Worm (Caenorhabditis elegans) whole organism, L2 larva: ENCODE data around the gene C52G5.3.
A peak's percentile ranks its signal among the peaks of the same experiment; 100 is the strongest.

Experiments used
- C34F6.9 ChIP-seq: fragments of 150-350 bp; optimal IDR thresholded peaks from 2 replicates; lab custom pipeline; 2014; ENCODE audit warnings: missing biosample characterization, missing genetic modification characterization
- F13H6.1 ChIP-seq: sonication (generic microtip); optimal IDR thresholded peaks from 2 replicates; lab custom pipeline; 2016; ENCODE audit warnings: missing genetic modification characterization, missing compliant biosample characterization
- R02D3.7 ChIP-seq: fragments of 150-350 bp; optimal IDR thresholded peaks from 2 replicates; lab custom pipeline; 2014; ENCODE audit warnings: missing biosample characterization, missing genetic modification characterization
- Y55F3AM.14 ChIP-seq: fragments of 200-800 bp; sonication (Bioruptor generic); optimal IDR thresholded peaks from 2 replicates; lab custom pipeline; 2018; ENCODE audit warnings: mild to moderate bottlenecking, missing genetic modification characterization, missing compliant biosample characterization
- alr-1 ChIP-seq: fragments of 150-350 bp; optimal IDR thresholded peaks from 2 replicates; lab custom pipeline; 2014; ENCODE audit warnings: missing biosample characterization, missing genetic modification characterization
- aly-2 ChIP-seq: fragments of 150-350 bp; optimal IDR thresholded peaks from 2 replicates; lab custom pipeline; 2014; ENCODE audit warnings: missing biosample characterization, missing genetic modification characterization
- blmp-1 ChIP-seq: sonication (generic microtip); optimal IDR thresholded peaks from 2 replicates; lab custom pipeline; 2017; ENCODE audit warnings: missing genetic modification characterization, mild to moderate bottlenecking, missing compliant biosample characterization, antibody characterized with exemption, moderate library complexity; ENCODE audit not compliant: insufficient read depth
- crh-2 ChIP-seq: sonication (generic microtip); optimal IDR thresholded peaks from 2 replicates; lab custom pipeline; 2017; ENCODE audit warnings: missing biosample characterization, missing genetic modification characterization
- egl-27 ChIP-seq: sonication (generic microtip); optimal IDR thresholded peaks from 3 replicates; lab custom pipeline; 2017; ENCODE audit warnings: missing biosample characterization, missing genetic modification reagents, missing genetic modification characterization
- elt-1 ChIP-seq: fragments of 150-350 bp; optimal IDR thresholded peaks from 2 replicates; lab custom pipeline; 2014; ENCODE audit warnings: missing biosample characterization, missing genetic modification characterization
- elt-3 ChIP-seq: sonication (generic microtip); optimal IDR thresholded peaks from 2 replicates; lab custom pipeline; 2017; ENCODE audit warnings: missing biosample characterization, missing genetic modification characterization
- lin-11 ChIP-seq: fragments of 150-350 bp; sonication (generic microtip); optimal IDR thresholded peaks from 2 replicates; lab custom pipeline; 2014; ENCODE audit warnings: missing biosample characterization, missing genetic modification characterization, inconsistent platforms, mixed read lengths
- lin-13 ChIP-seq: fragments of 150-350 bp; optimal IDR thresholded peaks from 2 replicates; lab custom pipeline; 2014; ENCODE audit warnings: missing biosample characterization, missing genetic modification reagents, missing genetic modification characterization
- mab-5 ChIP-seq: fragments of 150-350 bp; optimal IDR thresholded peaks from 2 replicates; lab custom pipeline; 2014; ENCODE audit warnings: missing biosample characterization, missing genetic modification characterization
- mbf-1 ChIP-seq: sonication (generic microtip); optimal IDR thresholded peaks from 2 replicates; lab custom pipeline; 2017; ENCODE audit warnings: missing biosample characterization, missing genetic modification characterization
- mdl-1 ChIP-seq, 2 experiments: fragments of 150-350 bp in 1 of 2; sonication (generic microtip) in 1 of 2; optimal IDR thresholded peaks; 2 replicates each; lab custom pipeline; 2017; ENCODE audit warnings: missing biosample characterization in 2 of 2, missing genetic modification characterization in 2 of 2
- nhr-10 ChIP-seq: sonication (generic microtip); optimal IDR thresholded peaks from 2 replicates; lab custom pipeline; 2017; ENCODE audit warnings: missing biosample characterization, missing genetic modification characterization
- nhr-12 ChIP-seq: fragments of 150-350 bp; optimal IDR thresholded peaks from 2 replicates; lab custom pipeline; 2014; ENCODE audit warnings: missing biosample characterization, missing genetic modification characterization
- nhr-129 ChIP-seq: fragments of 150-350 bp; optimal IDR thresholded peaks from 2 replicates; lab custom pipeline; 2014; ENCODE audit warnings: missing biosample characterization, missing genetic modification characterization
- nhr-21 ChIP-seq: fragments of 150-350 bp; optimal IDR thresholded peaks from 2 replicates; lab custom pipeline; 2014; ENCODE audit warnings: missing biosample characterization, missing genetic modification characterization
- nhr-23 ChIP-seq: fragments of 150-350 bp; optimal IDR thresholded peaks from 2 replicates; lab custom pipeline; 2014; ENCODE audit warnings: missing biosample characterization, missing genetic modification reagents, missing genetic modification characterization
- nhr-237 ChIP-seq: fragments of 150-350 bp; optimal IDR thresholded peaks from 2 replicates; lab custom pipeline; 2014; ENCODE audit warnings: missing biosample characterization, missing genetic modification characterization
- nhr-25 ChIP-seq: fragments of 150-350 bp; sonication (generic microtip); optimal IDR thresholded peaks from 3 replicates; lab custom pipeline; 2014; ENCODE audit warnings: missing biosample characterization, missing genetic modification characterization
- nhr-6 ChIP-seq: fragments of 150-350 bp; optimal IDR thresholded peaks from 2 replicates; lab custom pipeline; 2014; ENCODE audit warnings: missing biosample characterization, missing genetic modification characterization
- peb-1 ChIP-seq: fragments of 150-350 bp; optimal IDR thresholded peaks from 2 replicates; lab custom pipeline; 2014; ENCODE audit warnings: missing biosample characterization, missing genetic modification characterization
- sma-3 ChIP-seq: sonication (generic microtip); optimal IDR thresholded peaks from 2 replicates; lab custom pipeline; 2016; ENCODE audit warnings: missing genetic modification reagents, missing genetic modification characterization, missing compliant biosample characterization
- sma-9 ChIP-seq, 2 experiments: fragments of 150-350 bp in 1 of 2; sonication (generic microtip) in 1 of 2; optimal IDR thresholded peaks; 2 replicates each; lab custom pipeline; 2014 to 2016; ENCODE audit warnings: missing genetic modification characterization in 2 of 2, mild to moderate bottlenecking in 1 of 2, missing biosample characterization in 1 of 2, missing compliant biosample characterization in 1 of 2, missing genetic modification reagents in 1 of 2, moderate library complexity in 1 of 2
- unc-55 ChIP-seq: fragments of 150-350 bp; sonication (generic microtip); optimal IDR thresholded peaks from 3 replicates; lab custom pipeline; 2014; ENCODE audit warnings: missing biosample characterization, missing genetic modification reagents, missing genetic modification characterization
- zag-1 ChIP-seq: fragments of 150-350 bp; optimal IDR thresholded peaks from 2 replicates; lab custom pipeline; 2014; ENCODE audit warnings: missing biosample characterization, missing genetic modification characterization
- ztf-1 ChIP-seq: fragments of 200-800 bp; sonication (Bioruptor generic); conservative IDR thresholded peaks from 2 replicates; pipeline ENCODE4 v1.3.6; 2022; ENCODE audit warnings: missing genetic modification characterization, missing compliant biosample characterization
- ztf-11 ChIP-seq: sonication (generic microtip); optimal IDR thresholded peaks from 2 replicates; lab custom pipeline; 2017; ENCODE audit warnings: missing biosample characterization, missing genetic modification characterization
- ztf-4 ChIP-seq: fragments of 150-350 bp; optimal IDR thresholded peaks from 2 replicates; lab custom pipeline; 2014; ENCODE audit warnings: missing biosample characterization, missing genetic modification characterization

C52G5.3 gene

DNA sequence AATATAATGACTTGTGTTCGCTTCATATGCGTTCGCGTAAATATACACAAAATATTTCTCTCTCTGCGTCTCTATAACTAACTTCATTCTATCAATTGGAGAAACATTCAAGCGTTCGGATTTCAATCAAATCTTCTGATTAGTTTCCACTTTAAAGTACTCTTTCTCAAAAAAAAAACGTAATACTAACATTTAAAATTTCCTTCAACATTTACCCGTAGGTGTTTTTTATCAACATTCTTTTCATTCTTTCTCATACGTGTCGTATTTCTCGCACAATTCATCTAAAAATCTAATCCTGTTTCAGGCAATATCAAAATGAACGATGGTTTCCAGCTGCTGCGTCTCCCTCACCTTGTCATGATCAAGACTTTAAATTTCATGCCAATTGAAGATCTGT, 11.8 kb upstream of the C52G5.3 start, which contains the start of gene T14G8.2:
Gene T14G8.2, plus strand, starts transcription at position 301 of the 400 bp plus-strand sequence.
- TF ChIP-seq ztf-1 (GFP tag; lab: Robert Waterston, UW), result no peak
- no peak for TF ChIP-seq peb-1 (tag; lab: Kevin White, UChicago)
- TF ChIP-seq nhr-129 (tag; lab: Kevin White, UChicago), result no peak
- no peak for TF ChIP-seq nhr-21 (tag; lab: Kevin White, UChicago)
- TF ChIP-seq zag-1 (tag; lab: Kevin White, UChicago), result no peak
- TF ChIP-seq sma-3, result no peak
- TF ChIP-seq crh-2 (tag; lab: Kevin White, UChicago), result no peak
- no peak for TF ChIP-seq nhr-25
- TF ChIP-seq mbf-1 (tag; lab: Kevin White, UChicago), result no peak
- no peak for TF ChIP-seq unc-55
- TF ChIP-seq elt-1 (tag; lab: Kevin White, UChicago), result no peak
- TF ChIP-seq aly-2 (tag; lab: Kevin White, UChicago), result no peak
- no peak for TF ChIP-seq Y55F3AM.14 (GFP tag; lab: Kevin White, UChicago)
- no peak for TF ChIP-seq R02D3.7 (tag; lab: Kevin White, UChicago)
- TF ChIP-seq nhr-6 (tag; lab: Kevin White, UChicago), result no peak
- no peak for TF ChIP-seq egl-27 (tag; lab: Kevin White, UChicago)
- TF ChIP-seq F13H6.1, result no peak
- no peak for TF ChIP-seq C34F6.9 (tag; lab: Kevin White, UChicago)
- TF ChIP-seq elt-3 (tag; lab: Kevin White, UChicago), result no peak

DNA sequence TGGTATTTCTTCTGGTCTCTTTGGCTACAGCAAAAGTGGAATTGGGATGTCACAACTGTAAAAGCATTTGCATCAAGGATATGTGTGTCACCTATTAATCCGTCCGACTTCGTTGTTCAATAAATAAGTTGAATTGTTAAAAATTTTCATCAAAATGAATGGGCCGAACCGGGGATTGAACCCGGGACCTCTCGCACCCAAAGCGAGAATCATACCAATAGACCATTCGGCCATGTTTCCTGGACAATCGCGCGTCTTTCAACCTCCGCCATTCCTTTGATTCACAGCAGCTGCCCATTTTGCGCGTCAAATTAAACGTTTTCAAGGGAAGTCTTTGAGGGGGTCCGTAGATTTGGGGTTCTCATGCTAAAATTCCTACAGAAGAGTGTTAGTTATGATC, 8.7 kb upstream of the C52G5.3 start:
- TF ChIP-seq nhr-6 (tag; lab: Kevin White, UChicago) (no peak), nhr-21 (tag; lab: Kevin White, UChicago) (no peak), aly-2 (tag; lab: Kevin White, UChicago) (no peak), blmp-1 (tag; lab: Kevin White, UChicago) (no peak), nhr-129 (tag; lab: Kevin White, UChicago) (no peak), lin-13 (no peak), mdl-1 (tag; optimal IDR thresholded peaks at IDR 0.05; lab: Kevin White, UChicago) (no peak), Y55F3AM.14 (GFP tag; lab: Kevin White, UChicago) (no peak)

ce11 chrX:12854135-12854534, 8.2 kb upstream of the C52G5.3 start:
- TF ChIP-seq alr-1 (tag; lab: Kevin White, UChicago) (no peak), C34F6.9 (tag; lab: Kevin White, UChicago) (no peak), sma-9 (GFP tag; optimal IDR thresholded peaks at IDR 0.05; lab: Kevin White, UChicago) (no peak), sma-9 (tag; optimal IDR thresholded peaks at IDR 0.05; lab: Kevin White, UChicago) (no peak), unc-55 (peak; percentile 25), lin-11 (tag; lab: Kevin White, UChicago) (no peak)
- TF ChIP-seq, all 48 proteins: peak for 1

DNA sequence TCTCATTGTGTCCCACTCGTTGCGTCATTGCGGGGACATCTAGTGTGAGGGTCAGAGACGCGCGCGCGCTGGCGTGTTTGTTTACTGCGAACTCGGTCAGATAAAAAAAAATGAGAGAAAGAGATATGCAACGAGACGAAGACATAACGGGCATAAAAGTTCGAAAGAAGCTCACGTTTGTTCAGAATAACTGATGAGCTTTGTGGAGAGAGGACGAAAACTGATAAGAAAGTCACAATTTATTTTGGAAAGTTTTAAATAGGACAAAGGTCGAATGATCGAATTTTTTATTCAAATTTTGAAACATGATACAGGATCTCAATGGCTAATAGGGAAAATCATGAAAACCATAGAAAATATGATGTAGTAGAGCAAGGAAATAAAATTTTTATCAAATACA, 7.1 kb upstream of the C52G5.3 start:
- TF ChIP-seq F13H6.1 (peak; percentile 21), nhr-10 (tag; lab: Kevin White, UChicago) (no peak), R02D3.7 (tag; lab: Kevin White, UChicago) (no peak), sma-9 (GFP tag; optimal IDR thresholded peaks at IDR 0.05; lab: Kevin White, UChicago) (peak; percentile 3), sma-9 (tag; optimal IDR thresholded peaks at IDR 0.05; lab: Kevin White, UChicago) (no peak), mab-5 (tag; lab: Kevin White, UChicago) (no peak), nhr-129 (tag; lab: Kevin White, UChicago) (peak; percentile 24)

DNA sequence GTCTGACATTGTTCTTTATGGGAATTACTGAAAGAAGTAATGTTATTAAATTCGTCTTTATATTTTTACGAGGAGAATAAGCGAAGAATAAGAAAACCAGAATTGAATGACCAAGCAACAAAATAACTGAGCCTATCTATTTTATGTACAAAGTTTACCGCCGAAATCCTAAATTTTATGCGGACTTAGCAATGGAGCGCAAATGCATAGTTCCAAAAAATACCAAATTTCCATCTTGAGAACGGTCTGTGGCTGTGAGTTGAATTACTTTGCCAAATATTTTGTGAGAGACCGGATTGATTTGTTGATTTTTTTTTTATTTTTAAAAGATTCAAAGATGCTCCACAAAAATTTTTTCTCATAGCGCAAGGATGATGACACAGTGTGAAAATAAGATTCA, 6.6 kb upstream of the C52G5.3 start, which contains the start of gene chd-3:
Gene chd-3, minus strand, starts transcription at position 27 of the 400 bp plus-strand sequence.
- no peak for TF ChIP-seq nhr-237 (tag; lab: Kevin White, UChicago)
- no peak for TF ChIP-seq ztf-11 (tag; lab: Kevin White, UChicago)
- TF ChIP-seq nhr-21 (tag; lab: Kevin White, UChicago), result no peak
- no peak for TF ChIP-seq elt-1 (tag; lab: Kevin White, UChicago)
- TF ChIP-seq ztf-4 (tag; lab: Kevin White, UChicago), result no peak
- no peak for TF ChIP-seq zag-1 (tag; lab: Kevin White, UChicago)
- TF ChIP-seq nhr-23, result no peak
- TF ChIP-seq nhr-12, result no peak
- TF ChIP-seq egl-27 (tag; lab: Kevin White, UChicago), result no peak
- TF ChIP-seq, all 48 proteins: peak for 0
